Fruit fly (Drosophila melanogaster) whole organism, wandering third instar larva: ENCODE measurements around the gene syd.
A peak's percentile ranks its signal among the peaks of the same experiment; 100 is the strongest.

Source experiments
- CG32264 ChIP-seq: fragments of 200-800 bp; sonication (Bioruptor generic); optimal IDR thresholded peaks from 2 replicates; lab custom pipeline; 2016; ENCODE audit warnings: missing biosample characterization, missing genetic modification characterization
- CG9705 ChIP-seq: fragments of 200-800 bp; sonication (Bioruptor generic); optimal IDR thresholded peaks from 2 replicates; lab custom pipeline; 2018; ENCODE audit warnings: missing biosample characterization, mild to moderate bottlenecking, missing genetic modification characterization
- CrebA ChIP-seq: fragments of 200-800 bp; sonication (Bioruptor generic); optimal IDR thresholded peaks from 2 replicates; lab custom pipeline; 2016; ENCODE audit warnings: missing biosample characterization, mild to moderate bottlenecking, missing genetic modification characterization, borderline replicate concordance
- GATAd ChIP-seq: sonication (Bioruptor generic); optimal IDR thresholded peaks from 2 replicates; lab custom pipeline; 2016; ENCODE audit warnings: missing biosample characterization, missing genetic modification characterization
- HLH106 ChIP-seq: fragments of 200-800 bp; optimal IDR thresholded peaks from 3 replicates; lab custom pipeline; 2019; ENCODE audit warnings: missing biosample characterization, mild to moderate bottlenecking, missing genetic modification characterization, moderate library complexity
- Hnf4 ChIP-seq: fragments of 200-800 bp; sonication (Bioruptor generic); optimal IDR thresholded peaks from 2 replicates; lab custom pipeline; 2016; ENCODE audit warnings: missing biosample characterization, mild to moderate bottlenecking, missing genetic modification characterization
- Hr83 ChIP-seq: fragments of 200-300 bp; sonication (Bioruptor generic); optimal IDR thresholded peaks from 2 replicates; lab custom pipeline; 2016; ENCODE audit warnings: missing biosample characterization, mild to moderate bottlenecking, missing genetic modification characterization, moderate library complexity; ENCODE audit not compliant: poor library complexity, severe bottlenecking
- Myc ChIP-seq: fragments of >200 bp; optimal IDR thresholded peaks from 2 replicates; lab custom pipeline; 2017
- N ChIP-seq: fragments of >200 bp; optimal IDR thresholded peaks from 2 replicates; lab custom pipeline; 2018; ENCODE audit warnings: missing biosample characterization, missing external identifiers, missing genetic modification characterization
- OdsH ChIP-seq: fragments of 200-800 bp; sonication (Bioruptor generic); optimal IDR thresholded peaks from 2 replicates; lab custom pipeline; 2016; ENCODE audit warnings: missing biosample characterization, mild to moderate bottlenecking, missing genetic modification characterization
- Rel ChIP-seq, 2 experiments: fragments of 200-800 bp; sonication (Bioruptor generic) in 1 of 2; optimal IDR thresholded peaks; 2 replicates in 1 of 2; 3 replicates in 1 of 2; lab custom pipeline; 2016 to 2019; ENCODE audit warnings: mild to moderate bottlenecking in 2 of 2, missing biosample characterization in 2 of 2, missing genetic modification characterization in 2 of 2, moderate library complexity in 1 of 2
- Sp1 ChIP-seq: fragments of 200-800 bp; sonication (Bioruptor generic); optimal IDR thresholded peaks from 3 replicates; lab custom pipeline; 2019; ENCODE audit warnings: missing biosample characterization, mild to moderate bottlenecking, missing genetic modification characterization, moderate library complexity
- Vsx2 ChIP-seq: fragments of 200-300, 225-300 bp; sonication (Bioruptor generic); optimal IDR thresholded peaks from 2 replicates; lab custom pipeline; 2018; ENCODE audit warnings: missing biosample characterization, missing genetic modification characterization; ENCODE audit not compliant: partially characterized antibody
- br ChIP-seq: fragments of 200-800 bp; sonication (Bioruptor generic); optimal IDR thresholded peaks from 2 replicates; lab custom pipeline; 2016; ENCODE audit warnings: missing biosample characterization, missing genetic modification characterization
- brk ChIP-seq: fragments of 200-800 bp; sonication (Bioruptor generic); optimal IDR thresholded peaks from 2 replicates; lab custom pipeline; 2016; ENCODE audit warnings: missing biosample characterization, mild to moderate bottlenecking, missing genetic modification characterization
- dmrt93B ChIP-seq: fragments of 200-800 bp; sonication (Bioruptor generic); optimal IDR thresholded peaks from 2 replicates; lab custom pipeline; 2018; ENCODE audit warnings: missing biosample characterization, mild to moderate bottlenecking, missing genetic modification characterization
- dsf ChIP-seq: sonication (Bioruptor generic); optimal IDR thresholded peaks from 2 replicates; lab custom pipeline; 2016; ENCODE audit warnings: missing biosample characterization, missing genetic modification characterization, borderline replicate concordance
- ey ChIP-seq: fragments of 200-800 bp; sonication (Bioruptor generic); optimal IDR thresholded peaks from 2 replicates; lab custom pipeline; 2016; ENCODE audit warnings: missing biosample characterization, missing genetic modification characterization
- foxo ChIP-seq, 2 experiments: fragments of 200-800 bp; sonication (Bioruptor generic); optimal IDR thresholded peaks; 2 replicates in 1 of 2; 3 replicates in 1 of 2; lab custom pipeline; 2016 to 2017; ENCODE audit warnings: missing biosample characterization in 2 of 2, missing genetic modification characterization in 2 of 2
- fru ChIP-seq: fragments of 200-800 bp; sonication (Bioruptor generic); optimal IDR thresholded peaks from 3 replicates; lab custom pipeline; 2016; ENCODE audit warnings: missing biosample characterization, mild to moderate bottlenecking, missing genetic modification characterization
- h ChIP-seq: fragments of 200-800 bp; sonication (Bioruptor generic); optimal IDR thresholded peaks from 3 replicates; lab custom pipeline; 2016; ENCODE audit warnings: missing biosample characterization, mild to moderate bottlenecking, missing genetic modification characterization
- jim ChIP-seq: fragments of 175-275, 200-325 bp; sonication (Bioruptor generic); optimal IDR thresholded peaks from 2 replicates; lab custom pipeline; 2016; ENCODE audit warnings: missing biosample characterization, mild to moderate bottlenecking, missing genetic modification characterization
- lola ChIP-seq: fragments of >200 bp; optimal IDR thresholded peaks from 2 replicates; lab custom pipeline; 2017; ENCODE audit warnings: missing biosample characterization, missing genetic modification characterization
- psq ChIP-seq: fragments of 200-800 bp; sonication (Bioruptor generic); optimal IDR thresholded peaks from 3 replicates; lab custom pipeline; 2017; ENCODE audit warnings: missing biosample characterization, mild to moderate bottlenecking, missing genetic modification characterization, moderate library complexity
- rgr ChIP-seq: fragments of 200-800 bp; sonication (Bioruptor generic); optimal IDR thresholded peaks from 3 replicates; lab custom pipeline; 2016; ENCODE audit warnings: missing biosample characterization, mild to moderate bottlenecking, missing genetic modification characterization
- sage ChIP-seq: fragments of 200-800 bp; sonication (Bioruptor generic); optimal IDR thresholded peaks from 2 replicates; lab custom pipeline; 2016; ENCODE audit warnings: missing biosample characterization, mild to moderate bottlenecking, missing genetic modification characterization
- sv ChIP-seq: fragments of 200-800 bp; sonication (Bioruptor generic); optimal IDR thresholded peaks from 3 replicates; lab custom pipeline; 2016; ENCODE audit warnings: missing biosample characterization, missing genetic modification characterization
- tai ChIP-seq: sonication (Bioruptor generic); optimal IDR thresholded peaks from 2 replicates; lab custom pipeline; 2016; ENCODE audit warnings: missing biosample characterization, missing genetic modification characterization
- usp ChIP-seq: fragments of >200 bp; optimal IDR thresholded peaks from 2 replicates; lab custom pipeline; 2017; ENCODE audit warnings: missing biosample characterization, missing genetic modification characterization
- woc ChIP-seq: sonication (Bioruptor generic); optimal IDR thresholded peaks from 2 replicates; lab custom pipeline; 2016; ENCODE audit warnings: missing biosample characterization, mild to moderate bottlenecking, missing genetic modification characterization

syd gene

dm6 chr3L:7875606-7876366, 60.1 kb downstream of the syd start (continued):
- TF ChIP-seq CrebA (GFP tag; lab: Kevin White, UChicago) (no peak), GATAd (GFP tag; lab: Kevin White, UChicago) (no peak), HLH106 (tag; lab: Kevin White, UChicago) (peak; percentile 73), CG32264 (GFP tag; lab: Kevin White, UChicago) (no peak), CG9705 (peak; percentile 56), dsf (no peak), fru (peak; percentile 79), usp (GFP tag; lab: Kevin White, UChicago) (no peak), br (GFP tag; lab: Kevin White, UChicago) (peak; percentile 49), Sp1 (peak; percentile 82), sv (GFP tag; lab: Kevin White, UChicago) (peak; percentile 58), psq (GFP tag; lab: Kevin White, UChicago) (peak; percentile 78), dmrt93B (peak; percentile 65), N (GFP tag; lab: Kevin White, UChicago) (no peak), Myc (lab: Kevin White, UChicago) (no peak), tai (peak; percentile 48), Vsx2 (GFP tag; lab: Kevin White, UChicago) (no peak), ey (GFP tag; lab: Kevin White, UChicago) (peak; percentile 78)
- TF ChIP-seq, all 38 proteins: peak for 18

dm6 chr3L:7874507-7874906, 61.4 kb downstream of the syd start:
- TF ChIP-seq lola (GFP tag; lab: Kevin White, UChicago) (no peak), usp (GFP tag; lab: Kevin White, UChicago) (no peak), foxo (GFP tag; optimal IDR thresholded peaks at IDR 0.05; lab: Kevin White, UChicago) (no peak), fru (no peak), Hnf4 (GFP tag; lab: Kevin White, UChicago) (no peak), dmrt93B (no peak), br (GFP tag; lab: Kevin White, UChicago) (no peak), psq (GFP tag; lab: Kevin White, UChicago) (no peak), Rel (GFP tag; optimal IDR thresholded peaks at IDR 0.05; lab: Kevin White, UChicago) (no peak), Rel (tag; optimal IDR thresholded peaks at IDR 0.05; lab: Kevin White, UChicago) (no peak), brk (GFP tag; lab: Kevin White, UChicago) (no peak), h (GFP tag; lab: Kevin White, UChicago) (no peak), jim (GFP tag; lab: Kevin White, UChicago) (no peak), Hr83 (GFP tag; lab: Kevin White, UChicago) (no peak), rgr (GFP tag; lab: Kevin White, UChicago) (no peak), ey (GFP tag; lab: Kevin White, UChicago) (no peak), OdsH (no peak), dsf (no peak), Sp1 (no peak)
- TF ChIP-seq, all 38 proteins: peak for 0

dm6 chr3L:7870388-7870740, 65.6 kb downstream of the syd start:
- TF ChIP-seq sv (GFP tag; lab: Kevin White, UChicago) (no peak), Hr83 (GFP tag; lab: Kevin White, UChicago) (no peak), CG9705 (no peak), woc (GFP tag; lab: Kevin White, UChicago) (no peak), lola (GFP tag; lab: Kevin White, UChicago) (no peak), N (GFP tag; lab: Kevin White, UChicago) (no peak), sage (GFP tag; lab: Kevin White, UChicago) (no peak), Myc (lab: Kevin White, UChicago) (no peak), Hnf4 (GFP tag; lab: Kevin White, UChicago) (no peak), ey (GFP tag; lab: Kevin White, UChicago) (no peak), Rel (GFP tag; optimal IDR thresholded peaks at IDR 0.05; lab: Kevin White, UChicago) (no peak), Rel (tag; optimal IDR thresholded peaks at IDR 0.05; lab: Kevin White, UChicago) (no peak), usp (GFP tag; lab: Kevin White, UChicago) (no peak), CG32264 (GFP tag; lab: Kevin White, UChicago) (no peak), dsf (no peak), Sp1 (no peak)
